Worm (Caenorhabditis elegans) whole organism, early embryonic: ENCODE data around the gene F23B12.7.

Experiments used
- B0310.2 ChIP-seq: sonication (generic microtip); optimal IDR thresholded peaks from 2 replicates; lab custom pipeline; 2016; ENCODE audit warnings: mild to moderate bottlenecking, missing genetic modification characterization, missing compliant biosample characterization
- F13C5.2 ChIP-seq: sonication (generic microtip); optimal IDR thresholded peaks from 2 replicates; lab custom pipeline; 2017; ENCODE audit warnings: mild to moderate bottlenecking, missing genetic modification characterization, inconsistent platforms, missing compliant biosample characterization
- aly-1 ChIP-seq: sonication (generic microtip); optimal IDR thresholded peaks from 2 replicates; lab custom pipeline; 2016; ENCODE audit warnings: missing genetic modification characterization, missing compliant biosample characterization
- ama-1 ChIP-seq: fragments of 150-350 bp; optimal IDR thresholded peaks from 2 replicates; lab custom pipeline; 2014
- ceh-13 ChIP-seq: fragments of 200-800 bp; sonication (Bioruptor generic); optimal IDR thresholded peaks from 2 replicates; lab custom pipeline; 2018; ENCODE audit warnings: mild to moderate bottlenecking, missing genetic modification characterization, missing compliant biosample characterization
- ceh-36 ChIP-seq: sonication (generic microtip); optimal IDR thresholded peaks from 2 replicates; lab custom pipeline; 2016; ENCODE audit warnings: missing genetic modification characterization, inconsistent platforms, missing compliant biosample characterization
- ets-7 ChIP-seq: sonication (generic microtip); optimal IDR thresholded peaks from 2 replicates; lab custom pipeline; 2016; ENCODE audit warnings: missing genotype, missing genetic modification characterization, missing compliant biosample characterization
- flt-1 ChIP-seq: fragments of 200-800 bp; sonication (Bioruptor generic); IDR thresholded peaks from 2 replicates; pipeline ENCODE4 v1.3.6; 2022; ENCODE audit warnings: missing genetic modification characterization, missing compliant biosample characterization
- hmbx-1 ChIP-seq: sonication (generic microtip); optimal IDR thresholded peaks from 2 replicates; lab custom pipeline; 2016; ENCODE audit warnings: mild to moderate bottlenecking, missing genetic modification characterization, missing compliant biosample characterization
- hmg-4 ChIP-seq: fragments of 200-800 bp; sonication (Bioruptor generic); optimal IDR thresholded peaks from 2 replicates; lab custom pipeline; 2018; ENCODE audit warnings: mild to moderate bottlenecking, missing genetic modification characterization, missing compliant biosample characterization
- hnd-1 ChIP-seq: sonication (generic microtip); optimal IDR thresholded peaks from 2 replicates; lab custom pipeline; 2016; ENCODE audit warnings: missing genetic modification characterization, missing compliant biosample characterization
- pes-1 ChIP-seq: fragments of 200-800 bp; sonication (Bioruptor generic); IDR thresholded peaks from 2 replicates; pipeline ENCODE4 v1.3.6; 2022; ENCODE audit warnings: missing genetic modification reagents, missing genetic modification characterization, missing compliant biosample characterization
- scrt-1 ChIP-seq: fragments of 200-800 bp; sonication (Bioruptor generic); IDR thresholded peaks from 2 replicates; pipeline ENCODE4 v1.3.6; 2022; ENCODE audit warnings: missing genetic modification characterization, missing compliant biosample characterization
- sea-1 ChIP-seq: fragments of 200-800 bp; sonication (Bioruptor generic); conservative IDR thresholded peaks from 2 replicates; pipeline ENCODE4 v1.3.6; 2022; ENCODE audit warnings: missing genetic modification characterization, missing compliant biosample characterization
- tbx-11 ChIP-seq: fragments of 200-800 bp; sonication (Bioruptor generic); IDR thresholded peaks from 2 replicates; pipeline ENCODE4 v1.3.6; 2022; ENCODE audit warnings: missing genetic modification characterization, missing compliant biosample characterization
- tbx-37 ChIP-seq: fragments of 200-800 bp; sonication (Bioruptor generic); conservative IDR thresholded peaks from 2 replicates; pipeline ENCODE4 v1.3.6; 2022; ENCODE audit warnings: missing genetic modification reagents, missing genetic modification characterization, missing compliant biosample characterization
- tra-4 ChIP-seq: sonication (generic microtip); optimal IDR thresholded peaks from 2 replicates; lab custom pipeline; 2017; ENCODE audit warnings: missing genetic modification characterization, missing compliant biosample characterization

Gene F23B12.7

DNA sequence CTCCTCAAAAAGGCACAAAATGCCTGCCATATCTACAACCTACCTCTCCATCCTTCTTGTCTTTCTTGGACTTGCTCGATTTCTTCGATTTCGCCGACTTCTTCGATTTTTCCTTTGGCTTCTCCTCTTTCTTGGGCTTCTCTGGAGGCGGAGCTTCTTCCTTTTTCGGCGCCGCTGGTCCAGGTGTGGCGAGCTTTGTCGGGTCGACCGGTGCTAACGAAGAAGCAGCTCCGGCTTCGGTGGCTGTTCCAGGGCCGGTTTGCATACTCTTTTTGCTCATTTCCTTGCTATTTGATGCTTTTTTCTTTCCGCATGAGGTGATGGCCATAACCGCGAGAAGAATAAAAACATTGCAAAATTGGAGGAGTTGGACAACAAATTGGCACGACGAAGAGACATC, 31.0 kb downstream of the F23B12.7 start:
- TF ChIP-seq hmbx-1 (tag; lab: Kevin White, UChicago) (no peak), flt-1 (GFP tag; lab: Robert Waterston, UW) (no peak), ama-1 (lab: Kevin White, UChicago) (no peak), aly-1 (tag; lab: Kevin White, UChicago) (no peak), ceh-36 (tag; lab: Kevin White, UChicago) (no peak), B0310.2 (no peak), ceh-13 (GFP tag; lab: Kevin White, UChicago) (no peak), tra-4 (tag; lab: Kevin White, UChicago) (no peak), F13C5.2 (tag; lab: Kevin White, UChicago) (no peak), pes-1 (GFP tag; lab: Robert Waterston, UW) (no peak), ets-7 (tag; lab: Kevin White, UChicago) (no peak), hnd-1 (tag; lab: Kevin White, UChicago) (no peak), hmg-4 (no peak), tbx-37 (no peak), sea-1 (GFP tag; lab: Robert Waterston, UW) (no peak)

- TF ChIP-seq hmg-4 (no peak), hmbx-1 (tag; lab: Kevin White, UChicago) (no peak)
Observed at ce11 chrV:14481401-14481800, 31.9 kb downstream of the F23B12.7 start, which contains the start of gene R02D5.7. Gene R02D5.7, minus strand, starts transcription at chrV:14481501.

DNA sequence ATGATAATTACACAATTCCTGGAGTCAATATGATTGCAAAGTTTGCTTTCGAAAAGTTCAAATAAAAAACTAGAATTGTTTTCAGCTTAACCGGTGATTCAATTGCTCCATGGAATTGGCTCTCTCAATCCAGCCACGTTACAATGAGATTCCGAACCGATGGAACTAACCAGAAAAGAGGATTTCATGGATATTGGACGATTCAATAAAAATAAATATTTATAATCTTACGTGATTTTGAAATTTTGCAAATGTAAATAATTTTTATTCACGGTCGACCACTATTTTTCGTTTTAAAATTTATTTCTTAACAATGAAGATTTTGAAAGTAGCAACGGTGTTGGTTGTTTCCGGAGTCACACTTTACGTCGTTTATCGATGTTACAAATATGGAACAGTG, 32.5 kb downstream of the F23B12.7 start, which contains the start of gene R02D5.10:
TSS of gene R02D5.10 (plus strand) at position 301 of the 400 bp plus-strand sequence.
- TF ChIP-seq tra-4 (tag; lab: Kevin White, UChicago) (no peak), hmbx-1 (tag; lab: Kevin White, UChicago) (no peak), ama-1 (lab: Kevin White, UChicago) (no peak), B0310.2 (no peak), hnd-1 (tag; lab: Kevin White, UChicago) (no peak), F13C5.2 (tag; lab: Kevin White, UChicago) (no peak), tbx-37 (no peak), aly-1 (tag; lab: Kevin White, UChicago) (no peak), pes-1 (GFP tag; lab: Robert Waterston, UW) (no peak), flt-1 (GFP tag; lab: Robert Waterston, UW) (no peak), ets-7 (tag; lab: Kevin White, UChicago) (no peak), sea-1 (GFP tag; lab: Robert Waterston, UW) (no peak), hmg-4 (no peak), scrt-1 (no peak), tbx-11 (GFP tag; lab: Robert Waterston, UW) (no peak), ceh-13 (GFP tag; lab: Kevin White, UChicago) (no peak), ceh-36 (tag; lab: Kevin White, UChicago) (no peak)

DNA sequence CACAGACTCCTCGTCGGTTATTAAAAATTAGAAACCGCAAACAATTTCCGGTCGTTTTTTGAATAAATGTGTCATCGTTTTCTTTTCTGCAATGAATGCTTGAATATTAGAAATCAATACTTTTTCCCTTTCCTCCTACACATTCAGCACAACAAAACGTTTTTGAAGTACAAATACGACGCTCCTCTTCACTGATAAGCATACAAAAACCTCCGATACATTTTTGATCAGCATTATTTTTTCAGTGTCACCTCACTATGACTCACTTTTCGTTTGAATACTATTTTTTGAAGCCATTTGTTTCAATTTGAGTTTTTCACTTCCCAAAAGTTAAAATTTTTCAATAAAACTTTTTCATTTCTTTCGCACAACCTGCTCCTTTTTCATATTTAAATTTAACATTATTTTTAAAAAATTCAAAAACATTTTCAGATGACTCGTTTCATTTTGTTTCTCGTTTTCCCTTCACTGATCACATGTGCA, 33.3 kb downstream of the F23B12.7 start, which contains the start of gene R02D5.3:
TSS of gene R02D5.3 (plus strand) at position 433 of the 483 bp plus-strand sequence.
- no peak for TF ChIP-seq aly-1 (tag; lab: Kevin White, UChicago)

DNA sequence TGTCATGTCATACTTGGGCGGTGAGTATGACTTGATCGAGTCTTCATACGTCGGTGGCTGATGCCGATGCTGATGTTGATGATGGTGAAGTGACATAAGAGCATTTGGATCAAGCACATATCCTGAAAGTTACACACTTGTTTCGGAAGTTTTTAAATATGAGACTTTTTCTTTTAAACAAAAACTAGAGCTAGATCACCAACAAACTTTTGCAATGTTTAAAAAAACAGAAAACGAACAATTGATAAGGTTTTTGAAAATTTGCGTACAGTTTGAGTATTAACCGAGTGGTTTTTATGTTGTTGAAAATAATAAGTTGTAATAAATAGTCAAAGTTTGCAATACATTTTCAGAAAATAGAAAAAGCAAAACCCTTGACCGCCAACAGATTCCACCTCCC, 35.1 kb downstream of the F23B12.7 start, which contains the start of gene R02D5.4:
TSS of gene R02D5.4 (minus strand) at position 101 of the 400 bp plus-strand sequence.
- no peak for TF ChIP-seq tbx-37
- no peak for TF ChIP-seq ama-1 (lab: Kevin White, UChicago)
- TF ChIP-seq hmbx-1 (tag; lab: Kevin White, UChicago): no peak
- no peak for TF ChIP-seq aly-1 (tag; lab: Kevin White, UChicago)
- TF ChIP-seq scrt-1: no peak
- no peak for TF ChIP-seq sea-1 (GFP tag; lab: Robert Waterston, UW)
- TF ChIP-seq ceh-13 (GFP tag; lab: Kevin White, UChicago): no peak
- TF ChIP-seq hnd-1 (tag; lab: Kevin White, UChicago): no peak
- no peak for TF ChIP-seq flt-1 (GFP tag; lab: Robert Waterston, UW)
- no peak for TF ChIP-seq ets-7 (tag; lab: Kevin White, UChicago)
- no peak for TF ChIP-seq tra-4 (tag; lab: Kevin White, UChicago)
- TF ChIP-seq tbx-11 (GFP tag; lab: Robert Waterston, UW): no peak
- TF ChIP-seq B0310.2: no peak
- no peak for TF ChIP-seq F13C5.2 (tag; lab: Kevin White, UChicago)
- TF ChIP-seq pes-1 (GFP tag; lab: Robert Waterston, UW): no peak
- TF ChIP-seq hmg-4: no peak
- TF ChIP-seq ceh-36 (tag; lab: Kevin White, UChicago): no peak

DNA sequence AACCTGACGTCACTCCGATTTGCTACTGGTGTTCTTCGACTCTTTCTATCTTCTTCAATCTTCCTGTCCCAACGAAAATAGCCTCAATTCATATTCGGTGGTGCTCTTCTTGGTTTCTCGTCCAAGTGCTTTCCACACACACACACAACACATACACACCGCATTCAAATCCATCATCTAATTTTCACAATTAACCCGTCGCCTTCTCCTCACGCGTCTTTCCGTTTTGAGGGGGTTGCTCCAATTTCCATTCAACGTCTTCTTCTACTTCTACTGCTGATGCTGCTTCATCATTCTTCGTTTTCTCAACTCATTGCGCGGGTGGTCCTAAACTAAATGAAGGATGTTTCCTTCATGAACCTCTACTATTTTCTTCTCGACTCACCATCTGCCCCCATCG, 41.6 kb downstream of the F23B12.7 start:
- TF ChIP-seq pes-1 (GFP tag; lab: Robert Waterston, UW): no peak
- TF ChIP-seq F13C5.2 (tag; lab: Kevin White, UChicago): peak; percentile 25

- TF ChIP-seq hnd-1 (tag; lab: Kevin White, UChicago): no peak
- no peak for TF ChIP-seq sea-1 (GFP tag; lab: Robert Waterston, UW)
- TF ChIP-seq ets-7 (tag; lab: Kevin White, UChicago): no peak
- TF ChIP-seq ceh-13 (GFP tag; lab: Kevin White, UChicago): no peak
- no peak for TF ChIP-seq hmg-4
Observed at ce11 chrV:14493665-14494064, 44.2 kb downstream of the F23B12.7 start.

- TF ChIP-seq hmg-4: no peak
- no peak for TF ChIP-seq sea-1 (GFP tag; lab: Robert Waterston, UW)
Observed at ce11 chrV:14495493-14495892, 46.0 kb downstream of the F23B12.7 start.
